Worm (Caenorhabditis elegans): ENCODE data around the gene F13B12.6.

- TF ChIP-seq fkh-2 (tag; optimal IDR thresholded peaks at IDR 0.05) (no peak), nhr-28 (tag; optimal IDR thresholded peaks at IDR 0.05) (no peak), nhr-23 (tag; optimal IDR thresholded peaks at IDR 0.05) (no peak), unc-62 (GFP tag; optimal IDR thresholded peaks at IDR 0.05) (no peak), fkh-10 (GFP tag; optimal IDR thresholded peaks at IDR 0.05) (no peak), ztf-11 (tag; optimal IDR thresholded peaks at IDR 0.05) (no peak), elt-2 (tag; optimal IDR thresholded peaks at IDR 0.05) (peak; percentile 71), ztf-4 (tag; optimal IDR thresholded peaks at IDR 0.05) (no peak), elt-1 (tag; optimal IDR thresholded peaks at IDR 0.05) (no peak), snpc-4 (tag; optimal IDR thresholded peaks at IDR 0.05) (no peak), tbx-2 (tag; optimal IDR thresholded peaks at IDR 0.05) (no peak), nhr-77 (tag; optimal IDR thresholded peaks at IDR 0.05) (no peak), zag-1 (tag; optimal IDR thresholded peaks at IDR 0.05) (no peak)
These were observed 46.4 kb upstream of the F13B12.6 start, which contains the start of gene ugt-43 for ce11 chrIV:10463987-10464638.

Data from whole organism, L3 larva.